Fruit fly (Drosophila melanogaster): ENCODE data around the gene CDK2AP1.

- TF ChIP-seq usp (GFP tag; optimal IDR thresholded peaks at IDR 0.05) (no peak), pan (optimal IDR thresholded peaks at IDR 0.05) (no peak), EcR (GFP tag; optimal IDR thresholded peaks at IDR 0.05) (no peak), psq (optimal IDR thresholded peaks at IDR 0.05) (no peak), CG8478 (optimal IDR thresholded peaks at IDR 0.05) (no peak)
Observed at dm6 chrX:11170578-11170977, 32.9 kb downstream of the CDK2AP1 start, which contains the start of gene CG1394.
